Worm (Caenorhabditis elegans): ENCODE measurements around the gene Y94H6A.3.
"Not testable (repeated sequence)": the region's sequence is repeated elsewhere in the genome, so short reads cannot be mapped to it uniquely, and the experiment has no call there.

DNA sequence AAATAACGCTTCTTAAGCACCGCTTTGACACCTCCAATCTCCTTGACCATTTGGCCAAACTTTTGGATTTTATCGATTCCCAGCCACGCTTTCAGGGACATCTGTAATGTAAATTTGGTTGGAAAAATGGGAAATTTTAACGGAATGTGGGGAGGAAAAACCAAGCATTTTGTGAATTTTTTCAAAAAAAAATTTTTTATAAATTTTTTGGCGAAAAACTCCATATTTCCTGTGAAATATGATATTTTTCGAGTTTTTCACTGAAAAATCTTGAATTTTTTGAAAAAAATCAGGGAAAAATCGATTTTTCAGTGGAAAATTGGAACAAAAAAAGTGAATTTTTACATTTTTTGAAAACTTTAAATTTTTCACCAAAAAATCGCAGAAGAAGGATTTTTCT, 43.4 kb downstream of the Y94H6A.3 start, which contains the start of gene ndua-12:
- not testable (repeated sequence) for TF ChIP-seq hlh-30 (tag; optimal IDR thresholded peaks at IDR 0.05; ENCODE audit: insufficient read depth); rnt-1 (tag; optimal IDR thresholded peaks at IDR 0.05); pag-3 (tag; optimal IDR thresholded peaks at IDR 0.05; ENCODE audit: borderline replicate concordance); ets-4 (tag; optimal IDR thresholded peaks at IDR 0.05); ceh-19 (GFP tag; optimal IDR thresholded peaks at IDR 0.05); pqm-1 (tag; optimal IDR thresholded peaks at IDR 0.05); dmd-4 (tag; optimal IDR thresholded peaks at IDR 0.05; ENCODE audit: borderline replicate concordance); tbx-2 (tag; optimal IDR thresholded peaks at IDR 0.05); pha-4 (tag; optimal IDR thresholded peaks at IDR 0.05); pat-9 (tag; optimal IDR thresholded peaks at IDR 0.05); fkh-10 (GFP tag; optimal IDR thresholded peaks at IDR 0.05); hlh-13 (GFP tag; optimal IDR thresholded peaks at IDR 0.05); ama-1 (optimal IDR thresholded peaks at IDR 0.05); pros-1 (tag; optimal IDR thresholded peaks at IDR 0.05)
